Fruit fly (Drosophila melanogaster): ENCODE results near the gene CG14947.

dm6 chr2L:12044613-12045350, 31.1 kb upstream of the CG14947 start, which contains the start of gene CG6785:
- TF ChIP-seq CG3919 (GFP tag; optimal IDR thresholded peaks at IDR 0.05) (no peak), Gug (GFP tag; IDR thresholded peaks at IDR 0.05) (peak; percentile 62), OdsH (GFP tag; optimal IDR thresholded peaks at IDR 0.05) (peak; percentile 81), CG32006 (GFP tag; optimal IDR thresholded peaks at IDR 0.05) (peak; percentile 80), CG6854 (GFP tag; optimal IDR thresholded peaks at IDR 0.05) (peak; percentile 79)

Data from whole organism, prepupa.